Worm (Caenorhabditis elegans) whole organism, early embryonic: Measurements from ENCODE around the gene bcf-1.

Source experiments
- ama-1 ChIP-seq: fragments of 150-350 bp; optimal IDR thresholded peaks from 2 replicates; lab custom pipeline; 2014
- ceh-36 ChIP-seq: sonication (generic microtip); optimal IDR thresholded peaks from 2 replicates; lab custom pipeline; 2016; ENCODE audit warnings: missing genetic modification characterization, inconsistent platforms, missing compliant biosample characterization
- flt-1 ChIP-seq: fragments of 200-800 bp; sonication (Bioruptor generic); IDR thresholded peaks from 2 replicates; pipeline ENCODE4 v1.3.6; 2022; ENCODE audit warnings: missing genetic modification characterization, missing compliant biosample characterization
- hmg-4 ChIP-seq: fragments of 200-800 bp; sonication (Bioruptor generic); optimal IDR thresholded peaks from 2 replicates; lab custom pipeline; 2018; ENCODE audit warnings: mild to moderate bottlenecking, missing genetic modification characterization, missing compliant biosample characterization
- scrt-1 ChIP-seq: fragments of 200-800 bp; sonication (Bioruptor generic); IDR thresholded peaks from 2 replicates; pipeline ENCODE4 v1.3.6; 2022; ENCODE audit warnings: missing genetic modification characterization, missing compliant biosample characterization

ce11 chrV:6407587-6407986 is 996 bp downstream of the bcf-1 start:
- no peak for TF ChIP-seq scrt-1 (GFP tag; lab: Robert Waterston, UW)
- TF ChIP-seq hmg-4 (GFP tag; lab: Kevin White, UChicago): no peak
- no peak for TF ChIP-seq flt-1 (GFP tag; lab: Robert Waterston, UW)
- TF ChIP-seq ceh-36: no peak
- TF ChIP-seq ama-1 (lab: Kevin White, UChicago): no peak
